Worm (Caenorhabditis elegans) whole organism, L4/young adult: ENCODE results near the gene taf-11.3.

Experiments
- W03F9.2 ChIP-seq: fragments of 150-350 bp; optimal IDR thresholded peaks from 2 replicates; lab custom pipeline; 2014; ENCODE audit warnings: missing biosample characterization, missing genetic modification characterization
- dao-5 ChIP-seq: sonication (generic microtip); optimal IDR thresholded peaks from 2 replicates; lab custom pipeline; 2016; ENCODE audit warnings: missing genotype, missing genetic modification characterization, moderate library complexity, missing compliant biosample characterization
- him-1 ChIP-seq: sonication (generic microtip); optimal IDR thresholded peaks from 2 replicates; lab custom pipeline; 2016; ENCODE audit warnings: missing genotype, missing genetic modification reagents, missing genetic modification characterization, missing compliant biosample characterization

Gene taf-11.3

DNA sequence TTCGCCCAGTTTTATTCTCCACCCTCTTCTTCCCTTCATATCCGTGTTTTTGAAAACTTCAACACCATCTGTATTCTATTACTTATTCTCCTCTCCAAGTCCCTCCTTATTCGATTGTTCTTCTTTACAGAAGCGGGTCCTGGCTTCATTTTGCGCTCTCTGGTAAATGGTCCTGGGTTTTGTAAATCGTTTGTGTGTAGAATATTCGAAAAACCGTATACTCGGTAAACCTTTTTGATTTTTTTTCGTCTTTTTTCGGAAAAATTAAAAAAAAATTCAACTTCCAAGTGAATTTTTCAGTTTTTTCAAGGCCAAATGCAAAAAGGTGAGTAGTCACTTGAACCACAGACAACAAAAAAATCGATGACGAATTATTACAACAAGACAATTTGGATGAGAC is 30.1 kb downstream of the taf-11.3 start, which contains the start of gene D2045.9:
TSS of gene D2045.9 (plus strand) at position 301 of the 400 bp plus-strand sequence.
- no peak for TF ChIP-seq dao-5 (tag; lab: Kevin White, UChicago)
- TF ChIP-seq W03F9.2 (tag; lab: Kevin White, UChicago), result no peak
- TF ChIP-seq him-1 (tag; lab: Kevin White, UChicago), result no peak

DNA sequence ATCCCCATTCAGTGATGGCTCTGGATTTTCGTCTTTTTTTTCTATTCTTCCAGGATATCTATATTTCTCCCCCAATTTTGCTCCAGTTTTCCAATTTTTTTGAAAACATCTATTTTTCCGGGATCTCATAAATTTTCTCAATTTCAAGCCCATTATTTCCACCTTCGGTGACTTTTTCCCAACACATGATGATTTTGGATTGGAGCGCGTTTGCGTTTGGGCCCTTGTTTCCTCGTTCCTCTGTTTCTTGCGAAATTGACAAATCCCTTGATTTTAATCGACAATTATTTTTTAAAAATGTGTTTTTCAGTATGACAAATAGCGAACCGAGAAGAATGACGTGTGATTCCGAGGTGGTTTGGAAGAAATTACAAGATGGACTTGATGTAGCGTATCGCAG is 34.1 kb downstream of the taf-11.3 start, which contains the start of gene cul-1:
TSS of gene cul-1 (plus strand) at position 311 of the 400 bp plus-strand sequence.
- TF ChIP-seq W03F9.2 (tag; lab: Kevin White, UChicago), result no peak
- TF ChIP-seq dao-5 (tag; lab: Kevin White, UChicago), result no peak
- TF ChIP-seq him-1 (tag; lab: Kevin White, UChicago), result no peak

DNA sequence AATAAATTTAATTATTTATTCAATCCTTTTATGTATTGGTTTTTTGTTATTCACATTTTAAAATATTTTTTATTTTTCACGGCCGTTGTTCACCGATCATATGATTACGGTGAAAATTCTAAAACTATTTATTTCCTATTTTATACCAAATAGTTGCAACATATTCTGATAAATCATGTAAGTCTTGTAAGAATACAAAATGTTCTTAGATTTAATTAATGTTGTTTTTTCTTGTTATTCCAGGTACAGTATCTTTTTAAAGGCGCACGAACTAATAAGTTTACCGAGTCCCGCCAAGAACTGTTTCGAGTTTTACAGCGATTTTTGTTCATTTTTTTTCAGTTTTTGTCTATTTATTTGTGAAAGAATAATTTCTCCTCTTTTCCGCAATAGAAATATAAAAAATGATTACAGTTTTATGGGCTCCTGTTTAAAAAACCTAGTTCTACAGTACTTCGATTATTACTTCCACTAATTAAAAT is 35.4 kb downstream of the taf-11.3 start, which contains the start of gene D2045.5:
TSS of gene D2045.5 (minus strand) at position 51 of the 482 bp plus-strand sequence.
- TF ChIP-seq W03F9.2 (tag; lab: Kevin White, UChicago) (peak; percentile 2), dao-5 (tag; lab: Kevin White, UChicago) (no peak), him-1 (tag; lab: Kevin White, UChicago) (no peak)

DNA sequence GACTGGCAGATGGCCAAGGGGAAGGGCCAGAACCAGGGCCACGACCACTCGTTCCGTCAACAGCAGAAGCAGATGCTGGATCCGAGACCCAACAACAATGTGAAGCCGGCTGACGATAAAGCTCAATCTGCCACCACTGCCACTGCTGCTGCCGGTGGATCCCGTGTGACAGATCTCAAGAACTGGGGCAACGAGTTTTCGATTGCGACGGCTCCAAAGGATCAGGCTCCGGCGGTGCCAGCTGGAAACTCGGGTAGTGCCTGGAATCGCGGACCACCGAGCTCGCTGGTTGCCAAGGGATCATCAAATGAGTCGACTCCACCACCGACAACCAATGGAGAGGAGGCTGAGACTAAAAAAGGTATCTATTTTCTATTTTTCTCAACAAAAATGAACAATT is 40.6 kb downstream of the taf-11.3 start:
- TF ChIP-seq W03F9.2 (tag; lab: Kevin White, UChicago) (no peak), him-1 (tag; lab: Kevin White, UChicago) (no peak), dao-5 (tag; lab: Kevin White, UChicago) (no peak)

DNA sequence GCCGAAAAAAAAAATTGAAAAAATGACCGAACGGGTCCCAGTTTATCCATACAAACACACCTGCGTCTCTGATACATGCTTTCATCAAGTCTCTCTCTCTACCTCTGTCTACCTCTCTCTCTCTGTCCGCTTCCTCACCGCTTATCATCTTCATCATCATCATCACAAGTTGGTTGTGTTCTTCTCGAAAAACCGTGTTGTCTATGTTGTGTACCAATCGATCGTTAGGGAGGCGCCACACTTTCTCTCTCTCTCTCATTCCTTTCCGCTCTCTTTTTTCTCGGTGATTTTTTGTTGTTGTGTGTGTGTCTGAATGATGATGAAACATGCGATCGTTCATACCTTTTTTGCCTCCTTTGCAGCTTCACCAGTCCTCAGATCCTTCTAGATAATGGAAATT is 41.4 kb downstream of the taf-11.3 start:
- TF ChIP-seq dao-5 (tag; lab: Kevin White, UChicago), result no peak
- TF ChIP-seq him-1 (tag; lab: Kevin White, UChicago), result no peak
- TF ChIP-seq W03F9.2 (tag; lab: Kevin White, UChicago), result peak; percentile 7

DNA sequence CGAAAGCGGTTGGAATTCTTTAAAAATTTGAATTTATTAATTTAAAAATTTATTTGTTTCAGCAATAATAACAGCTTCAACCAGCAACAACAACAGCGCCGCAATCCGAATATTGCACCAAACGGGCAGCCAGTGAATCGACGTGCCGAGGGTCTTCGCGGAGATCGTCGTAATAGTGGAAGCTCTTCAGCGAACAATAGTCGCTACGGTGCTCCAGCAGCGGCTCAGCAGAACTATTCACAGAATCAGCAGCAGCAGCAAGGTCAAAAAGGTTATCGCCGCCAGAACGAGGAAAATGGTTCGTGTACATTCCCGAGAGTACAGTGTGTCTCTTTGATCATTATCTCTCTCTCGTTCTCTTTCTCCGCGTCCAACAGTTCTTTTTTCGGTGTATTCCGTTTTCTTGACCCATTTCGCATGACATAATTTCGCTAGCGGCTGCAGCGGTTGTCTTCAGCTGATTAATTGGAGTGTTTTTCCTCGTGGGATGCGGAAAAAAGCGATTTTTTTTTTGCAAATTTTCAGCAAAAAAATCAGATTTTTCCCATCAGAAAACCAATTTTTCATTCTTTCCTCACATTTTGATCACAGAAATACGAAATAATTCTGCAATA is 42.0 kb downstream of the taf-11.3 start:
- TF ChIP-seq W03F9.2 (tag; lab: Kevin White, UChicago) (no peak), dao-5 (tag; lab: Kevin White, UChicago) (no peak), him-1 (tag; lab: Kevin White, UChicago) (no peak)

DNA sequence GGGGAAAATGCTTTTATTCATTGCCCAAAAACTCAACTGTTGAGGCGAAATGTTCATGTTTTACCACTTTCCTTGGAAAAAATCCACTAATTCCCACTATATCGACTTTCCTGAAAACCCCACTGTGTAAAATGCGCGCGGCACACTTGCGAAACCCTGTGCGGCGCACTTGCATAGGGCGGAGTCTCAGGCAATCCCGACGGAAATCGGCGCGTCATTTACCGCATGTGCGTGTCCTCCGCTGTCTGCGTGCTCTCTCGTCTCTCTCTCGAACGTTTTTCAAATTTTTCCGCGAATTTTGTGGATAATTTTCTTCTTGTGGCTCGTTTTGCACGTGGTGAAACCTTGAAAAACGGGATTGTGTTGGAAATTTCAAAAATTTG is 43.9 kb downstream of the taf-11.3 start, which contains the start of gene atx-2:
TSS of gene atx-2 (plus strand) at position 226 of the 383 bp plus-strand sequence.
- TF ChIP-seq him-1 (tag; lab: Kevin White, UChicago) (peak; percentile 35), W03F9.2 (tag; lab: Kevin White, UChicago) (peak; percentile 84), dao-5 (tag; lab: Kevin White, UChicago) (peak; percentile 74)

DNA sequence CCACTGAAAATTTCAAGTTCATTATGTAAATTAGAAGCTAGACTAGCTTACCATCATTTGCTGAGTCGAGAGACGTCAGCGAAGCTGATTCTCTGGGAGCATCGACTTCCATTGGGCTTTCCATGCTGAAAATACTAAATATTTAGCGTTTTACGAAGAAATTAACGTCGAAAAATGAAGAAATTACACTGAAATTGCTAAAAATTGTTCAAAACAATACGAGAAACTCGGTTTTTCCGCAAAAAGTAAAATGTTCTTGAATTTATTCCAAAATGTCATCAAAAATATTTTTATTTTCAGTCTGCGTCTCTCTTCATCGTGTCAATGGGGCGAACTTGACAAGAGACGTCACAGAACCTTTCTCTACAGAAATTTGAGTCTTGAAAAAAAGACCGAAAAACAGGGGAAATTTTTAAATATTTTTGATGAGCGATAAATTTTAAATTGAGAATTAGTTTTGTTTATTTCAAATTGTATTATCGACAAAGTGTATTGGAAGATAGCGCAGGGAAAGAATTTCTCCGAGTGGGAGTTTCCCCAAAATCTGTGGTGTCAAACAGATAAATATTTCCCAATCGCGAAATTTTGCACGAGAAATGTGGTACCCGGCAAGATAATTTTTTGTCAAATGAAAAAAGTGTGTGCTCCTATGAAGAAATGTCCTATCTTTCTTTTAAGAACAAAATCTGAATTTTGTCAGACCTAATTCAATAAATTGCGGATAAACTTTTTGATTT is 44.5 kb downstream of the taf-11.3 start, which contains the start of gene ecps-1:
TSS of gene ecps-1 (minus strand) at position 125 of the 737 bp plus-strand sequence.
- TF ChIP-seq W03F9.2 (tag; lab: Kevin White, UChicago) (peak; percentile 94), dao-5 (tag; lab: Kevin White, UChicago) (no peak), him-1 (tag; lab: Kevin White, UChicago) (peak; percentile 5)
